Fruit fly (Drosophila melanogaster) whole organism, embryonic: ENCODE data around the gene CG12279.

Experiments
- Abd-B ChIP-seq: fragments of 200-800 bp; sonication (Bioruptor generic); optimal IDR thresholded peaks from 2 replicates; lab custom pipeline; 2018; ENCODE audit warnings: missing biosample characterization, mild to moderate bottlenecking, missing genetic modification characterization, moderate library complexity
- Atf3 ChIP-seq: fragments of 200-800 bp; sonication (Bioruptor generic); optimal IDR thresholded peaks from 3 replicates; lab custom pipeline; 2016; ENCODE audit warnings: missing biosample characterization, missing genetic modification characterization
- BEAF-32 ChIP-seq: fragments of 200-800 bp; sonication (Bioruptor generic); optimal IDR thresholded peaks from 3 replicates; lab custom pipeline; 2017; ENCODE audit warnings: missing biosample characterization, missing genetic modification characterization, mild to moderate bottlenecking, moderate library complexity, missing genetic modification reagents
- CG10147 ChIP-seq: fragments of 200-800 bp; sonication (Bioruptor generic); optimal IDR thresholded peaks from 2 replicates; lab custom pipeline; 2019; ENCODE audit warnings: missing biosample characterization, mild to moderate bottlenecking, missing genetic modification characterization, moderate library complexity
- CG12769 ChIP-seq: fragments of 200-800 bp; sonication (Bioruptor generic); optimal IDR thresholded peaks from 2 replicates; lab custom pipeline; 2019; ENCODE audit warnings: missing biosample characterization, mild to moderate bottlenecking, missing genetic modification characterization, moderate library complexity
- CG13894 ChIP-seq: fragments of 200-800 bp; sonication (Bioruptor generic); optimal IDR thresholded peaks from 3 replicates; lab custom pipeline; 2018; ENCODE audit warnings: missing biosample characterization, mild to moderate bottlenecking, missing genetic modification characterization, moderate library complexity
- CG15479 ChIP-seq: fragments of 200-800 bp; sonication (Bioruptor generic); optimal IDR thresholded peaks from 3 replicates; lab custom pipeline; 2019; ENCODE audit warnings: missing biosample characterization, mild to moderate bottlenecking, missing genetic modification characterization, moderate library complexity
- CG1603 ChIP-seq: fragments of 200-800 bp; sonication (Bioruptor generic); optimal IDR thresholded peaks from 2 replicates; lab custom pipeline; 2019; ENCODE audit warnings: missing biosample characterization, mild to moderate bottlenecking, missing genetic modification characterization, moderate library complexity
- CG18011 ChIP-seq: fragments of 200-800 bp; sonication (Bioruptor generic); optimal IDR thresholded peaks from 2 replicates; lab custom pipeline; 2017; ENCODE audit warnings: missing biosample characterization, missing genetic modification characterization, mild to moderate bottlenecking, moderate library complexity, missing genotype
- CG18262 ChIP-seq: fragments of 200-800 bp; optimal IDR thresholded peaks from 3 replicates; lab custom pipeline; 2019; ENCODE audit warnings: missing biosample characterization, mild to moderate bottlenecking, missing genetic modification characterization, moderate library complexity
- CG3726 ChIP-seq: fragments of 200-800 bp; sonication (Bioruptor generic); IDR thresholded peaks from 3 replicates; pipeline ENCODE4, ENCODE4 v1.3.6; 2022; ENCODE audit warnings: missing biosample characterization, missing genetic modification characterization
- CG4730 ChIP-seq: fragments of 200-800 bp; sonication (Bioruptor generic); IDR thresholded peaks from 2 replicates; pipeline ENCODE4 v1.3.6; 2022; ENCODE audit warnings: missing biosample characterization, missing genetic modification characterization
- CG4820 ChIP-seq: fragments of 200-800 bp; sonication (Bioruptor generic); optimal IDR thresholded peaks from 3 replicates; lab custom pipeline; 2016; ENCODE audit warnings: missing biosample characterization, missing genetic modification characterization
- CG8290 ChIP-seq, 3 experiments: fragments of 200-800 bp; sonication (Bioruptor generic); optimal IDR thresholded peaks; 2 replicates each; lab custom pipeline; 2016 to 2019; ENCODE audit warnings: missing biosample characterization in 3 of 3, missing genetic modification characterization in 3 of 3, mild to moderate bottlenecking in 2 of 3, moderate library complexity in 1 of 3
- CG8924 ChIP-seq: fragments of 200-800 bp; optimal IDR thresholded peaks from 3 replicates; lab custom pipeline; 2019; ENCODE audit warnings: missing biosample characterization, mild to moderate bottlenecking, missing genetic modification characterization, moderate library complexity
- E2f2 ChIP-seq: fragments of 200-800 bp; sonication (Bioruptor generic); IDR thresholded peaks from 2 replicates; pipeline ENCODE4 v1.3.6; 2022; ENCODE audit warnings: missing biosample characterization, missing genetic modification characterization
- HHEX ChIP-seq: fragments of 200-800 bp; sonication (Bioruptor generic); optimal IDR thresholded peaks from 3 replicates; lab custom pipeline; 2017; ENCODE audit warnings: missing biosample characterization, mild to moderate bottlenecking, missing genetic modification characterization, missing genetic modification reagents
- Hey ChIP-seq: fragments of 200-800 bp; sonication (Bioruptor generic); optimal IDR thresholded peaks from 3 replicates; lab custom pipeline; 2018; ENCODE audit warnings: missing biosample characterization, mild to moderate bottlenecking, missing genetic modification characterization
- Hr3 ChIP-seq: fragments of 200-800 bp; sonication (Bioruptor generic); optimal IDR thresholded peaks from 3 replicates; lab custom pipeline; 2016; ENCODE audit warnings: missing biosample characterization, missing genetic modification characterization
- Kr ChIP-seq: fragments of 200-800 bp; sonication (Bioruptor generic); optimal IDR thresholded peaks from 2 replicates; lab custom pipeline; 2017; ENCODE audit warnings: missing biosample characterization, mild to moderate bottlenecking, missing genetic modification characterization
- Lpt ChIP-seq: fragments of >200 bp; optimal IDR thresholded peaks from 2 replicates; lab custom pipeline; 2018; ENCODE audit warnings: missing biosample characterization, missing genetic modification characterization
- Meics ChIP-seq: fragments of 200-800 bp; sonication (Bioruptor generic); optimal IDR thresholded peaks from 2 replicates; lab custom pipeline; 2017; ENCODE audit warnings: missing biosample characterization, mild to moderate bottlenecking, missing genetic modification characterization
- NC2α ChIP-seq: fragments of 200-800 bp; sonication (Bioruptor generic); optimal IDR thresholded peaks from 2 replicates; lab custom pipeline; 2016; ENCODE audit warnings: missing biosample characterization, missing genetic modification characterization
- Sry-β ChIP-seq: fragments of 200-800 bp; sonication (Bioruptor generic); optimal IDR thresholded peaks from 2 replicates; lab custom pipeline; 2018; ENCODE audit warnings: missing biosample characterization, mild to moderate bottlenecking, missing genetic modification characterization, moderate library complexity
- Ssrp ChIP-seq: fragments of 200-800 bp; sonication (Bioruptor generic); optimal IDR thresholded peaks from 2 replicates; lab custom pipeline; 2018; ENCODE audit warnings: missing biosample characterization, mild to moderate bottlenecking, missing genetic modification characterization, moderate library complexity
- Taf1 ChIP-seq: fragments of 200-800 bp; sonication (Bioruptor generic); IDR thresholded peaks from 2 replicates; pipeline ENCODE4 v1.3.6; 2022; ENCODE audit warnings: missing biosample characterization, missing genetic modification characterization
- ab ChIP-seq: fragments of 200-800 bp; sonication (Bioruptor generic); optimal IDR thresholded peaks from 2 replicates; lab custom pipeline; 2016; ENCODE audit warnings: missing biosample characterization, missing genetic modification characterization
- amos ChIP-seq: fragments of 200-800 bp; sonication (Bioruptor generic); IDR thresholded peaks from 2 replicates; pipeline ENCODE4 v1.3.6; 2022; ENCODE audit warnings: missing biosample characterization, missing genetic modification characterization; ENCODE audit not compliant: partially characterized antibody
- ash1 ChIP-seq: fragments of 200-800 bp; sonication (Bioruptor generic); optimal IDR thresholded peaks from 2 replicates; lab custom pipeline; 2018; ENCODE audit warnings: missing biosample characterization, mild to moderate bottlenecking, missing genetic modification characterization
- cad ChIP-seq: fragments of >200 bp; optimal IDR thresholded peaks from 2 replicates; lab custom pipeline; 2017; ENCODE audit warnings: missing biosample characterization, missing genetic modification characterization
- crp ChIP-seq, 2 experiments: fragments of 200-800 bp; sonication (Bioruptor generic); optimal IDR thresholded peaks; 2 replicates in 1 of 2; 3 replicates in 1 of 2; lab custom pipeline; 2017; ENCODE audit warnings: missing biosample characterization in 2 of 2, missing genetic modification characterization in 2 of 2, mild to moderate bottlenecking in 1 of 2, moderate library complexity in 1 of 2
- da ChIP-seq: fragments of 200-800 bp; sonication (Bioruptor generic); optimal IDR thresholded peaks from 2 replicates; lab custom pipeline; 2016; ENCODE audit warnings: missing biosample characterization, missing genetic modification characterization
- dmrt11E ChIP-seq: fragments of 200-800 bp; sonication (Bioruptor generic); optimal IDR thresholded peaks from 3 replicates; lab custom pipeline; 2018; ENCODE audit warnings: missing biosample characterization, mild to moderate bottlenecking, missing genetic modification characterization, moderate library complexity
- grn ChIP-seq: fragments of 200-800 bp; sonication (Bioruptor generic); optimal IDR thresholded peaks from 3 replicates; lab custom pipeline; 2017; ENCODE audit warnings: missing biosample characterization, missing genetic modification characterization
- inv ChIP-seq: fragments of 200-800 bp; sonication (Bioruptor generic); IDR thresholded peaks from 2 replicates; pipeline ENCODE4 v1.3.6; 2022; ENCODE audit warnings: missing biosample characterization, missing genetic modification characterization; ENCODE audit not compliant: partially characterized antibody
- mam ChIP-seq: fragments of 200-800 bp; sonication (Bioruptor generic); optimal IDR thresholded peaks from 3 replicates; lab custom pipeline; 2016; ENCODE audit warnings: missing biosample characterization, missing genetic modification characterization
- nom ChIP-seq: fragments of 200-800 bp; sonication (Bioruptor generic); optimal IDR thresholded peaks from 2 replicates; lab custom pipeline; 2017; ENCODE audit warnings: missing biosample characterization, missing genetic modification characterization, mild to moderate bottlenecking, moderate library complexity, missing genetic modification reagents
- pfk ChIP-seq: fragments of 200-800 bp; sonication (Bioruptor generic); optimal IDR thresholded peaks from 2 replicates; lab custom pipeline; 2018; ENCODE audit warnings: missing biosample characterization, mild to moderate bottlenecking, missing genetic modification characterization, moderate library complexity
- pum ChIP-seq: fragments of 200-800 bp; sonication (Bioruptor generic); optimal IDR thresholded peaks from 2 replicates; lab custom pipeline; 2016; ENCODE audit warnings: missing biosample characterization, missing genetic modification characterization
- sd ChIP-seq: fragments of 200-800 bp; sonication (Bioruptor generic); optimal IDR thresholded peaks from 3 replicates; lab custom pipeline; 2018; ENCODE audit warnings: missing biosample characterization, mild to moderate bottlenecking, missing genetic modification characterization, moderate library complexity
- sens ChIP-seq: fragments of 200-800 bp; sonication (Bioruptor generic); peaks from one replicate; lab custom pipeline; 2016; ENCODE audit warnings: missing biosample characterization, missing genetic modification characterization
- shn ChIP-seq: fragments of 200-800 bp; sonication (Bioruptor generic); optimal IDR thresholded peaks from 3 replicates; lab custom pipeline; 2016; ENCODE audit warnings: missing biosample characterization, missing genetic modification characterization
- sim ChIP-seq: fragments of 200-800 bp; sonication (Bioruptor generic); IDR thresholded peaks from 2 replicates; pipeline ENCODE4 v1.3.6; 2022; ENCODE audit warnings: missing biosample characterization, missing genetic modification characterization
- sima ChIP-seq: fragments of 200-800 bp; sonication (Bioruptor generic); optimal IDR thresholded peaks from 2 replicates; lab custom pipeline; 2016; ENCODE audit warnings: missing biosample characterization, missing genetic modification characterization
- slou ChIP-seq: fragments of 200-800 bp; sonication (Bioruptor generic); optimal IDR thresholded peaks from 3 replicates; lab custom pipeline; 2016; ENCODE audit warnings: missing biosample characterization, missing genetic modification characterization
- sna ChIP-seq: fragments of 200-800 bp; sonication (Bioruptor generic); IDR thresholded peaks from 2 replicates; pipeline ENCODE4 v1.3.6; 2022; ENCODE audit warnings: missing biosample characterization, missing genetic modification characterization; ENCODE audit not compliant: partially characterized antibody
- stc ChIP-seq: fragments of 200-800 bp; sonication (Bioruptor generic); IDR thresholded peaks from 2 replicates; pipeline ENCODE4 v1.3.6; 2022; ENCODE audit warnings: missing biosample characterization, missing genetic modification characterization
- tap ChIP-seq: fragments of 200-800 bp; optimal IDR thresholded peaks from 3 replicates; lab custom pipeline; 2019; ENCODE audit warnings: missing biosample characterization, mild to moderate bottlenecking, missing genetic modification characterization, moderate library complexity
- vvl ChIP-seq: fragments of 200-800 bp; sonication (Bioruptor generic); IDR thresholded peaks from 2 replicates; pipeline ENCODE4 v1.3.6; 2022; ENCODE audit warnings: missing biosample characterization, missing genetic modification characterization
- zen ChIP-seq: fragments of 200-800 bp; sonication (Bioruptor generic); optimal IDR thresholded peaks from 3 replicates; lab custom pipeline; 2018; ENCODE audit warnings: missing biosample characterization, mild to moderate bottlenecking, missing genetic modification characterization, moderate library complexity

The CG12279 gene

DNA sequence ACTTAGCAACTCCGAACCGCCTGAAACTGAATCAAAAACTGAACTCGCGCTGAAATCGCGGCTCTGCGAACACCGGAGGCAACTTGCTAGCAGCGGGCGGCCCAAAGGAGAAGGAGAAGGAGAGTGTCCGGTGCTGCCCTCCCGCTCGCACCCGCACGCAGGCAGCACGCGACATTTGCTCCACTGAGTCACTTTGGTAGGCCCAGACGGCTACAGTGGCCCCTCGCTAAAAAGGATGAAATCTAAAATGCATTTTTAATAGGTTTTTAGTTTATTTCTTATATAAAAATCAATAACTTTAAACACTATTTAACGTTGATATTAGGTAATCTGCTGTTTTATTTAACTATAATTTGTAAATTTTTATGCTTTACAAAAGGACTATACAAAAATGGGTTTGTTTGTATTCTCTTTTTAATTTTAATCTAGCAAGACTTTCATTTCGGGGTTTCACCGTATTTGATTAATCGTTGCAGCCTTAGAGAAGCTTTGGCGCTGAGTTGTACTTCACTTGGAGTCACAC lies 17.6 kb downstream of the CG12279 start, which contains the start of gene Men (continued):
- peak; percentile 27 for TF ChIP-seq CG13894
- TF ChIP-seq stc (GFP tag; lab: Robert Waterston, UW), result peak; percentile 64
- no peak for TF ChIP-seq da (GFP tag; lab: Kevin White, UChicago)
- no peak for TF ChIP-seq mam (GFP tag; lab: Kevin White, UChicago)
- no peak for TF ChIP-seq CG8290 (GFP tag; optimal IDR thresholded peaks at IDR 0.05; lab: Kevin White, UChicago)
- no peak for TF ChIP-seq CG8290 (tag; optimal IDR thresholded peaks at IDR 0.05; lab: Kevin White, UChicago)
- peak; percentile 24 for TF ChIP-seq tap (tag; lab: Kevin White, UChicago)
- no peak for TF ChIP-seq Lpt (GFP tag; lab: Kevin White, UChicago)
- TF ChIP-seq CG10147 (GFP tag; lab: Kevin White, UChicago), result peak; percentile 53
- 0 out of 3 replicates have a peak, but pooled peaks have one; percentile 24 for TF ChIP-seq CG3726 (GFP tag; lab: Robert Waterston, UW)
- TF ChIP-seq ash1, result no peak
- no peak for TF ChIP-seq amos (GFP tag; lab: Robert Waterston, UW)
- TF ChIP-seq CG15479 (GFP tag; lab: Kevin White, UChicago), result no peak
- TF ChIP-seq nom, result peak; percentile 25
- peak; percentile 63 for TF ChIP-seq CG18262 (tag; lab: Kevin White, UChicago)
- TF ChIP-seq Abd-B, result peak; percentile 17
- no peak for TF ChIP-seq Hey
- peak; percentile 38 for TF ChIP-seq sd (tag; lab: Kevin White, UChicago)
- TF ChIP-seq CG4820 (GFP tag; lab: Kevin White, UChicago), result peak; percentile 40
- TF ChIP-seq HHEX (GFP tag; lab: Kevin White, UChicago), result peak; percentile 39
- no peak for TF ChIP-seq BEAF-32 (GFP tag; lab: Kevin White, UChicago)
- TF ChIP-seq CG12769 (tag; lab: Kevin White, UChicago), result no peak
- TF ChIP-seq crp (GFP tag; optimal IDR thresholded peaks at IDR 0.05; lab: Kevin White, UChicago), result no peak
- TF ChIP-seq shn (GFP tag; lab: Kevin White, UChicago), result no peak
- TF ChIP-seq E2f2 (GFP tag; lab: Robert Waterston, UW), result peak; percentile 50; the same call in 1 of the 2 replicates
- no peak for TF ChIP-seq grn (GFP tag; lab: Kevin White, UChicago)
- TF ChIP-seq Kr (GFP tag; lab: Kevin White, UChicago), result no peak
- TF ChIP-seq pum (GFP tag; lab: Kevin White, UChicago), result no peak
- TF ChIP-seq sima, result no peak
- peak; percentile 63 for TF ChIP-seq Meics (GFP tag; lab: Kevin White, UChicago)
- TF ChIP-seq Ssrp (tag; lab: Kevin White, UChicago), result peak; percentile 69
- TF ChIP-seq CG1603 (tag; lab: Kevin White, UChicago), result no peak
- TF ChIP-seq Atf3, result no peak
- TF ChIP-seq slou (GFP tag; lab: Kevin White, UChicago), result no peak
- no peak for TF ChIP-seq sim (GFP tag; lab: Robert Waterston, UW)
- no peak for TF ChIP-seq Sry-β (GFP tag; lab: Kevin White, UChicago)
- TF ChIP-seq Taf1, result no peak
- TF ChIP-seq inv (GFP tag; lab: Robert Waterston, UW), result no peak
- 0 out of 2 replicates have a peak, but pooled peaks have one; percentile 37 for TF ChIP-seq CG4730 (GFP tag; lab: Robert Waterston, UW)
- TF ChIP-seq pfk (GFP tag; lab: Kevin White, UChicago), result no peak
- no peak for TF ChIP-seq ab (GFP tag; lab: Kevin White, UChicago)
- TF ChIP-seq CG8924 (tag; lab: Kevin White, UChicago), result peak; percentile 67
- TF ChIP-seq sens (GFP tag; lab: Kevin White, UChicago), result peak; percentile 82
- TF ChIP-seq NC2α (GFP tag; lab: Kevin White, UChicago), result no peak
- no peak for TF ChIP-seq zen (tag; lab: Kevin White, UChicago)
- TF ChIP-seq dmrt11E (tag; lab: Kevin White, UChicago), result peak; percentile 17
- TF ChIP-seq vvl, result peak; percentile 72
- no peak for TF ChIP-seq CG18011 (GFP tag; lab: Kevin White, UChicago)
- TF ChIP-seq sna (GFP tag; lab: Robert Waterston, UW), result no peak
- peak; percentile 34 for TF ChIP-seq Hr3 (GFP tag; lab: Kevin White, UChicago)
- TF ChIP-seq cad (GFP tag; lab: Kevin White, UChicago), result no peak
